Worm (Caenorhabditis elegans): Measurements from ENCODE around the gene C33G3.5.

- TF ChIP-seq mdl-1 (tag; optimal IDR thresholded peaks at IDR 0.05) (no peak), unc-62 (GFP tag; optimal IDR thresholded peaks at IDR 0.05) (no peak), ztf-11 (tag; optimal IDR thresholded peaks at IDR 0.05) (no peak)
Observed at ce11 chrX:14069528-14069927, 8.9 kb downstream of the C33G3.5 start.

Measured in whole organism, L2 larva.